Fruit fly (Drosophila melanogaster) whole organism, embryonic: ENCODE measurements around the gene CNMa.

Source experiments
- Aef1 ChIP-seq: fragments of 200-800 bp; sonication (Bioruptor generic); IDR thresholded peaks from 3 replicates; pipeline ENCODE4 v1.3.6; 2022; ENCODE audit warnings: missing biosample characterization, missing genetic modification characterization
- Antp ChIP-seq: fragments of 200-800 bp; sonication (Bioruptor generic); optimal IDR thresholded peaks from 3 replicates; lab custom pipeline; 2016; ENCODE audit warnings: missing biosample characterization, missing genetic modification characterization
- C15 ChIP-seq: fragments of 200-800 bp; sonication (Bioruptor generic); IDR thresholded peaks from 3 replicates; pipeline ENCODE4 v1.3.6; 2022; ENCODE audit warnings: missing biosample characterization, missing genetic modification characterization
- CG10979 ChIP-seq: fragments of 200-800 bp; sonication (Bioruptor generic); optimal IDR thresholded peaks from 2 replicates; lab custom pipeline; 2018; ENCODE audit warnings: missing biosample characterization, mild to moderate bottlenecking, missing genetic modification characterization, moderate library complexity
- CG12236 ChIP-seq: fragments of 200-800 bp; sonication (Bioruptor generic); optimal IDR thresholded peaks from 2 replicates; lab custom pipeline; 2016; ENCODE audit warnings: missing biosample characterization, missing genetic modification characterization
- CG13123 ChIP-seq: fragments of 200-800 bp; sonication (Bioruptor generic); optimal IDR thresholded peaks from 2 replicates; lab custom pipeline; 2016; ENCODE audit warnings: missing biosample characterization, missing genetic modification characterization
- CG13296 ChIP-seq: fragments of 200-800 bp; sonication (Bioruptor generic); optimal IDR thresholded peaks from 3 replicates; lab custom pipeline; 2018; ENCODE audit warnings: missing biosample characterization, mild to moderate bottlenecking, missing genetic modification characterization
- CG14050 ChIP-seq: fragments of 200-800 bp; sonication (Bioruptor generic); IDR thresholded peaks from 3 replicates; pipeline ENCODE4 v1.3.6; 2022; ENCODE audit warnings: missing biosample characterization, missing genetic modification characterization
- CG15514 ChIP-seq: fragments of 200-800 bp; sonication (Bioruptor generic); optimal IDR thresholded peaks from 3 replicates; lab custom pipeline; 2017; ENCODE audit warnings: missing biosample characterization, missing genetic modification characterization, mild to moderate bottlenecking, moderate library complexity, missing genetic modification reagents
- CG15696 ChIP-seq: fragments of 200-800 bp; sonication (Bioruptor generic); optimal IDR thresholded peaks from 2 replicates; lab custom pipeline; 2019; ENCODE audit warnings: missing biosample characterization, mild to moderate bottlenecking, missing genetic modification characterization, moderate library complexity
- CG17385 ChIP-seq: fragments of 200-800 bp; sonication (Bioruptor generic); optimal IDR thresholded peaks from 3 replicates; lab custom pipeline; 2018; ENCODE audit warnings: missing biosample characterization, mild to moderate bottlenecking, missing genetic modification characterization
- CG30020 ChIP-seq: fragments of 200-800 bp; optimal IDR thresholded peaks from 2 replicates; lab custom pipeline; 2019; ENCODE audit warnings: missing biosample characterization, mild to moderate bottlenecking, missing genetic modification characterization, moderate library complexity
- CG3065 ChIP-seq: fragments of 200-800 bp; sonication (Bioruptor generic); optimal IDR thresholded peaks from 2 replicates; lab custom pipeline; 2016; ENCODE audit warnings: missing biosample characterization, missing genetic modification characterization
- CG32767 ChIP-seq: fragments of 200-800 bp; sonication (Bioruptor generic); IDR thresholded peaks from 2 replicates; pipeline ENCODE4 v1.3.6; 2022; ENCODE audit warnings: missing biosample characterization, missing genetic modification characterization
- CG34376 ChIP-seq: fragments of 200-800 bp; sonication (Bioruptor generic); optimal IDR thresholded peaks from 2 replicates; lab custom pipeline; 2018; ENCODE audit warnings: missing biosample characterization, mild to moderate bottlenecking, missing genetic modification characterization
- CG3838 ChIP-seq: fragments of 200-800 bp; sonication (Bioruptor generic); optimal IDR thresholded peaks from 3 replicates; lab custom pipeline; 2016; ENCODE audit warnings: missing biosample characterization, missing genetic modification characterization
- CG4730 ChIP-seq: fragments of 200-800 bp; sonication (Bioruptor generic); IDR thresholded peaks from 2 replicates; pipeline ENCODE4 v1.3.6; 2022; ENCODE audit warnings: missing biosample characterization, missing genetic modification characterization
- CG7556 ChIP-seq: fragments of 200-800 bp; sonication (Bioruptor generic); optimal IDR thresholded peaks from 2 replicates; lab custom pipeline; 2017; ENCODE audit warnings: missing biosample characterization, mild to moderate bottlenecking, missing genetic modification characterization
- CG7839 ChIP-seq: fragments of 200-800 bp; sonication (Bioruptor generic); optimal IDR thresholded peaks from 3 replicates; lab custom pipeline; 2018; ENCODE audit warnings: missing biosample characterization, mild to moderate bottlenecking, missing genetic modification characterization, moderate library complexity
- CG8478 ChIP-seq: fragments of >200 bp; optimal IDR thresholded peaks from 2 replicates; lab custom pipeline; 2018
- CG9215 ChIP-seq: fragments of 200-800 bp; sonication (Bioruptor generic); IDR thresholded peaks from 2 replicates; pipeline ENCODE4 v1.3.6; 2022; ENCODE audit warnings: missing biosample characterization, missing genetic modification characterization
- CrebB ChIP-seq: fragments of 200-800 bp; sonication (Bioruptor generic); optimal IDR thresholded peaks from 3 replicates; lab custom pipeline; 2018; ENCODE audit warnings: missing biosample characterization, mild to moderate bottlenecking, missing genetic modification characterization
- Fer2 ChIP-seq: fragments of 200-800 bp; sonication (Bioruptor generic); optimal IDR thresholded peaks from 2 replicates; lab custom pipeline; 2018; ENCODE audit warnings: missing biosample characterization, mild to moderate bottlenecking, missing genetic modification characterization, moderate library complexity
- HLH3B ChIP-seq: fragments of 200-800 bp; sonication (Bioruptor generic); IDR thresholded peaks from 2 replicates; pipeline ENCODE4 v1.3.6; 2022; ENCODE audit warnings: missing biosample characterization, missing genetic modification characterization
- HmgZ ChIP-seq: fragments of 200-800 bp; sonication (Bioruptor generic); optimal IDR thresholded peaks from 2 replicates; lab custom pipeline; 2018; ENCODE audit warnings: missing biosample characterization, mild to moderate bottlenecking, missing genetic modification characterization
- Hmx ChIP-seq: fragments of 200-800 bp; sonication (Bioruptor generic); optimal IDR thresholded peaks from 2 replicates; lab custom pipeline; 2016; ENCODE audit warnings: missing biosample characterization, missing genetic modification characterization
- Meics ChIP-seq: fragments of 200-800 bp; sonication (Bioruptor generic); optimal IDR thresholded peaks from 2 replicates; lab custom pipeline; 2017; ENCODE audit warnings: missing biosample characterization, mild to moderate bottlenecking, missing genetic modification characterization
- Side ChIP-seq: fragments of 200-800 bp; sonication (Bioruptor generic); optimal IDR thresholded peaks from 2 replicates; lab custom pipeline; 2016; ENCODE audit warnings: missing biosample characterization, missing genetic modification characterization
- Sin3A ChIP-seq: fragments of >200 bp; optimal IDR thresholded peaks from 2 replicates; lab custom pipeline; 2018
- Stat92E ChIP-seq, 3 experiments: fragments of >200 bp in 2 of 3; fragments of 200-800 bp in 1 of 3; sonication (Bioruptor generic) in 1 of 3; optimal IDR thresholded peaks; 2 replicates each; lab custom pipeline; 2017 to 2019; ENCODE audit warnings: missing biosample characterization in 3 of 3, missing genetic modification characterization in 3 of 3, mild to moderate bottlenecking in 1 of 3, moderate library complexity in 1 of 3
- Vsx1 ChIP-seq: fragments of 200-800 bp; sonication (Bioruptor generic); optimal IDR thresholded peaks from 2 replicates; lab custom pipeline; 2017; ENCODE audit warnings: missing biosample characterization, mild to moderate bottlenecking, missing genetic modification characterization, missing genetic modification reagents
- YL-1 ChIP-seq: fragments of 200-800 bp; sonication (Bioruptor generic); optimal IDR thresholded peaks from 3 replicates; lab custom pipeline; 2017; ENCODE audit warnings: missing biosample characterization, mild to moderate bottlenecking, missing genetic modification characterization
- ase ChIP-seq: fragments of 200-800 bp; sonication (Bioruptor generic); IDR thresholded peaks from 3 replicates; pipeline ENCODE4 v1.3.6; 2022; ENCODE audit warnings: missing biosample characterization, missing genetic modification characterization
- br ChIP-seq: fragments of >200 bp; optimal IDR thresholded peaks from 2 replicates; lab custom pipeline; 2017
- cas ChIP-seq: fragments of 200-800 bp; sonication (Bioruptor generic); IDR thresholded peaks from 2 replicates; pipeline ENCODE4 v1.3.6; 2022; ENCODE audit warnings: missing biosample characterization, missing genetic modification characterization
- cato ChIP-seq: fragments of 200-800 bp; sonication (Bioruptor generic); optimal IDR thresholded peaks from 2 replicates; lab custom pipeline; 2016; ENCODE audit warnings: missing biosample characterization, missing genetic modification characterization, borderline replicate concordance
- cg ChIP-seq: fragments of 200-800 bp; sonication (Bioruptor generic); optimal IDR thresholded peaks from 3 replicates; lab custom pipeline; 2019; ENCODE audit warnings: missing biosample characterization, mild to moderate bottlenecking, missing genetic modification characterization, moderate library complexity
- chn ChIP-seq: fragments of 200-800 bp; sonication (Bioruptor generic); optimal IDR thresholded peaks from 2 replicates; lab custom pipeline; 2016; ENCODE audit warnings: missing biosample characterization, missing genetic modification characterization
- dimm ChIP-seq: fragments of 200-800 bp; sonication (Bioruptor generic); IDR thresholded peaks from 2 replicates; pipeline ENCODE4 v1.3.6; 2022; ENCODE audit warnings: missing biosample characterization, missing genetic modification characterization
- dmrt11E ChIP-seq: fragments of 200-800 bp; sonication (Bioruptor generic); optimal IDR thresholded peaks from 3 replicates; lab custom pipeline; 2018; ENCODE audit warnings: missing biosample characterization, mild to moderate bottlenecking, missing genetic modification characterization, moderate library complexity
- dpn ChIP-seq, 2 experiments: fragments of 200-800 bp; sonication (Bioruptor generic); optimal IDR thresholded peaks; 3 replicates each; lab custom pipeline; 2016; ENCODE audit warnings: missing biosample characterization in 2 of 2, missing genetic modification characterization in 2 of 2
- ems ChIP-seq: fragments of 200-800 bp; sonication (Bioruptor generic); optimal IDR thresholded peaks from 3 replicates; lab custom pipeline; 2016; ENCODE audit warnings: missing biosample characterization, missing genetic modification characterization
- esg ChIP-seq: fragments of 200-800 bp; sonication (Bioruptor generic); conservative IDR thresholded peaks from 2 replicates; pipeline ENCODE4 v1.3.6; 2022; ENCODE audit warnings: missing biosample characterization, missing genetic modification characterization
- grn ChIP-seq: fragments of 200-800 bp; sonication (Bioruptor generic); optimal IDR thresholded peaks from 3 replicates; lab custom pipeline; 2017; ENCODE audit warnings: missing biosample characterization, missing genetic modification characterization
- pan ChIP-seq, 4 experiments: fragments of >200 bp in 3 of 4; fragments of 200-800 bp in 1 of 4; sonication (Bioruptor generic) in 1 of 4; optimal IDR thresholded peaks in 3 of 4; IDR thresholded peaks in 1 of 4; 2 replicates each; pipeline versions ENCODE4 v1.3.6 to Lab custom; 2017 to 2022; ENCODE audit warnings: missing biosample characterization in 2 of 4, missing genetic modification characterization in 2 of 4, mixed read lengths in 1 of 4
- peb ChIP-seq: fragments of 200-800 bp; sonication (Bioruptor generic); IDR thresholded peaks from 2 replicates; pipeline ENCODE4 v1.3.6; 2022; ENCODE audit warnings: missing biosample characterization, missing genetic modification characterization
- pita ChIP-seq: fragments of 200-800 bp; sonication (Bioruptor generic); optimal IDR thresholded peaks from 2 replicates; lab custom pipeline; 2017; ENCODE audit warnings: missing biosample characterization, mild to moderate bottlenecking, missing genetic modification characterization
- psq ChIP-seq: fragments of 200-800 bp; sonication (Bioruptor generic); optimal IDR thresholded peaks from 2 replicates; lab custom pipeline; 2017; ENCODE audit warnings: missing biosample characterization, missing genetic modification characterization
- ro ChIP-seq: fragments of 200-800 bp; sonication (Bioruptor generic); IDR thresholded peaks from 2 replicates; pipeline ENCODE4 v1.3.6; 2022; ENCODE audit warnings: missing biosample characterization, missing genetic modification characterization
- sens ChIP-seq: fragments of 200-800 bp; sonication (Bioruptor generic); peaks from one replicate; lab custom pipeline; 2016; ENCODE audit warnings: missing biosample characterization, missing genetic modification characterization
- sug ChIP-seq: fragments of 200-800 bp; optimal IDR thresholded peaks from 2 replicates; lab custom pipeline; 2019; ENCODE audit warnings: missing biosample characterization, mild to moderate bottlenecking, missing genetic modification characterization, moderate library complexity
- trh ChIP-seq: fragments of 200-800 bp; sonication (Bioruptor generic); optimal IDR thresholded peaks from 2 replicates; lab custom pipeline; 2016; ENCODE audit warnings: missing biosample characterization, missing genetic modification characterization

The CNMa gene

DNA sequence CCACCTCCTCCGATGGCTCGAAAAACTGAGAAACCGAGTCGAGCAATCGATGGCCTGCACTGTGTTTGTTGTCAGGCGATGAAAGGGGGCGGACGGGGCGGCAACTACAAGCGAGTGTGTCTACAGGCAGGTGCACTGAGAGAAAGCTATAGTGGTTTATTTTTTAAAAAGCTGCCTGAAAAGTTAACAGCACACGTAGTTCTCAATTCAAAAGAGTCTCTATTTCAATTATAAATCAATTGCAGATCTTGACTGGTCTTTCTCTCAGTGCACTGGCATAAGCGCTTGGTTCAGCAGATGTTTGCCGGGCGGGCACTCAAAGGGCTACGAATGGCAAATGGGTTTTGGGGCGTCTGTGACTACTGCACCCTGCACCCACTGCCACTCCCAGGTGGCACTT lies 25.3 kb upstream of the CNMa start (continued):
- TF ChIP-seq ro, result 0 out of 2 replicates have a peak, but pooled peaks have one; percentile 13
- no peak for TF ChIP-seq trh
- no peak for TF ChIP-seq Side (GFP tag; lab: Kevin White, UChicago)
- no peak for TF ChIP-seq YL-1
- TF ChIP-seq C15 (GFP tag; lab: Robert Waterston, UW), result 0 out of 3 replicates have a peak, but pooled peaks have one; percentile 54
- TF ChIP-seq CG12236 (GFP tag; lab: Kevin White, UChicago), result no peak
- TF ChIP-seq HLH3B (GFP tag; lab: Robert Waterston, UW), result peak; percentile 62; the same call in 1 of the 2 replicates
- no peak for TF ChIP-seq CG8478 (lab: Kevin White, UChicago)
- TF ChIP-seq sug (tag; lab: Kevin White, UChicago), result no peak
- peak; percentile 41 for TF ChIP-seq CG7839 (tag; lab: Kevin White, UChicago)
- no peak for TF ChIP-seq CG34376 (GFP tag; lab: Kevin White, UChicago)
- no peak for TF ChIP-seq chn (GFP tag; lab: Kevin White, UChicago)
- no peak for TF ChIP-seq Stat92E (GFP tag; optimal IDR thresholded peaks at IDR 0.05; lab: Kevin White, UChicago)
- TF ChIP-seq dmrt11E (tag; lab: Kevin White, UChicago), result no peak
- no peak for TF ChIP-seq CG3065 (GFP tag; lab: Kevin White, UChicago)
- TF ChIP-seq sens, result no peak
- no peak for TF ChIP-seq cato (GFP tag; lab: Kevin White, UChicago)
- TF ChIP-seq psq, result no peak
- 0 out of 2 replicates have a peak, but pooled peaks have one; percentile 29 for TF ChIP-seq CG4730 (GFP tag; lab: Robert Waterston, UW)
- TF ChIP-seq grn (GFP tag; lab: Kevin White, UChicago), result no peak
- 0 out of 2 replicates have a peak, but pooled peaks have one; percentile 19 for TF ChIP-seq dimm
- TF ChIP-seq br (lab: Kevin White, UChicago), result no peak
- no peak for TF ChIP-seq CG30020 (tag; lab: Kevin White, UChicago)
- TF ChIP-seq Hmx (GFP tag; lab: Kevin White, UChicago), result no peak
- TF ChIP-seq ems (GFP tag; lab: Kevin White, UChicago), result no peak
- TF ChIP-seq Vsx1, result no peak
- TF ChIP-seq CG13296 (GFP tag; lab: Kevin White, UChicago), result no peak
- peak; percentile 44 for TF ChIP-seq CG15514 (GFP tag; lab: Kevin White, UChicago)
- no peak for TF ChIP-seq HmgZ (tag; lab: Kevin White, UChicago)
- TF ChIP-seq CG10979 (tag; lab: Kevin White, UChicago), result peak; percentile 16
- peak; percentile 59; the same call in 1 of the 3 replicates for TF ChIP-seq ase (GFP tag; lab: Robert Waterston, UW)
- no peak for TF ChIP-seq peb (GFP tag; lab: Robert Waterston, UW)
- TF ChIP-seq CrebB (tag; lab: Kevin White, UChicago), result no peak
- TF ChIP-seq esg, result peak; percentile 27; the same call in 1 of the 2 replicates
- TF ChIP-seq CG9215 (GFP tag; lab: Robert Waterston, UW), result peak; percentile 6; the same call in 1 of the 2 replicates
- TF ChIP-seq CG32767, result no peak
- TF ChIP-seq Antp, result peak; percentile 34
- TF ChIP-seq cg (GFP tag; lab: Kevin White, UChicago), result no peak
- TF ChIP-seq CG13123 (GFP tag; lab: Kevin White, UChicago), result no peak
- no peak for TF ChIP-seq pita (GFP tag; lab: Kevin White, UChicago)
- TF ChIP-seq CG17385, result no peak
- no peak for TF ChIP-seq CG3838 (GFP tag; lab: Kevin White, UChicago)
- peak; percentile 66 for TF ChIP-seq Aef1 (GFP tag; lab: Robert Waterston, UW)
- no peak for TF ChIP-seq Meics (GFP tag; lab: Kevin White, UChicago)
- TF ChIP-seq CG14050, result 0 out of 3 replicates have a peak, but pooled peaks have one; percentile 22
- TF ChIP-seq CG7556 (GFP tag; lab: Kevin White, UChicago), result no peak
- TF ChIP-seq CG15696 (tag; lab: Kevin White, UChicago), result no peak
- TF ChIP-seq dpn (GFP tag; optimal IDR thresholded peaks at IDR 0.05; lab: Kevin White, UChicago), result no peak
- no peak for TF ChIP-seq pan (optimal IDR thresholded peaks at IDR 0.05; lab: Kevin White, UChicago)
- TF ChIP-seq pan (GFP tag; optimal IDR thresholded peaks at IDR 0.05 in 1 of 2, IDR thresholded peaks at IDR 0.05 in 1 of 2), result peak in 1 of 2 experiments; percentile 71
- TF ChIP-seq Fer2 (tag; lab: Kevin White, UChicago), result no peak
- no peak for TF ChIP-seq cas (GFP tag; lab: Robert Waterston, UW)
- TF ChIP-seq Sin3A (lab: Kevin White, UChicago), result no peak
